Fruit fly (Drosophila melanogaster) whole organism, embryonic: Measurements from ENCODE around the gene sws.
A peak's percentile ranks its signal among the peaks of the same experiment; 100 is the strongest.

ENCODE experiments used
- CG11696 ChIP-seq: fragments of 200-800 bp; sonication (Bioruptor generic); IDR thresholded peaks from 2 replicates; pipeline ENCODE4 v1.3.6; 2022; ENCODE audit warnings: missing biosample characterization, missing genetic modification characterization
- CG12769 ChIP-seq: fragments of 200-800 bp; sonication (Bioruptor generic); optimal IDR thresholded peaks from 2 replicates; lab custom pipeline; 2019; ENCODE audit warnings: missing biosample characterization, mild to moderate bottlenecking, missing genetic modification characterization, moderate library complexity
- CG15601 ChIP-seq: fragments of 200-800 bp; sonication (Bioruptor generic); optimal IDR thresholded peaks from 3 replicates; lab custom pipeline; 2019; ENCODE audit warnings: missing biosample characterization, mild to moderate bottlenecking, missing genetic modification characterization, moderate library complexity
- CG16863 ChIP-seq: fragments of 200-800 bp; sonication (Bioruptor generic); optimal IDR thresholded peaks from 3 replicates; lab custom pipeline; 2016; ENCODE audit warnings: missing biosample characterization, missing genetic modification characterization
- CG17186 ChIP-seq: fragments of 200-800 bp; sonication (Bioruptor generic); optimal IDR thresholded peaks from 3 replicates; lab custom pipeline; 2017; ENCODE audit warnings: missing biosample characterization, missing genetic modification reagents, missing genetic modification characterization
- CG30431 ChIP-seq: fragments of 200-800 bp; sonication (Bioruptor generic); optimal IDR thresholded peaks from 2 replicates; lab custom pipeline; 2017; ENCODE audit warnings: missing biosample characterization, missing genetic modification characterization
- CG34224 ChIP-seq: fragments of 200-800 bp; sonication (Bioruptor generic); IDR thresholded peaks from 3 replicates; pipeline ENCODE4 v1.3.6; 2022; ENCODE audit warnings: missing biosample characterization, missing genetic modification characterization; ENCODE audit not compliant: partially characterized antibody
- CG3838 ChIP-seq: fragments of 200-800 bp; sonication (Bioruptor generic); optimal IDR thresholded peaks from 3 replicates; lab custom pipeline; 2016; ENCODE audit warnings: missing biosample characterization, missing genetic modification characterization
- CG4282 ChIP-seq: fragments of 200-800 bp; sonication (Bioruptor generic); optimal IDR thresholded peaks from 2 replicates; lab custom pipeline; 2016; ENCODE audit warnings: missing biosample characterization, missing genetic modification characterization
- CG4404 ChIP-seq: fragments of 200-800 bp; sonication (Bioruptor generic); IDR thresholded peaks from 2 replicates; pipeline ENCODE4 v1.3.6; 2022; ENCODE audit warnings: missing biosample characterization, missing genetic modification characterization
- CG4424 ChIP-seq: fragments of 200-800 bp; sonication (Bioruptor generic); optimal IDR thresholded peaks from 3 replicates; lab custom pipeline; 2016; ENCODE audit warnings: missing biosample characterization, missing genetic modification characterization
- CG7987 ChIP-seq: fragments of 200-800 bp; sonication (Bioruptor generic); optimal IDR thresholded peaks from 2 replicates; lab custom pipeline; 2018; ENCODE audit warnings: missing biosample characterization, mild to moderate bottlenecking, missing genetic modification characterization, moderate library complexity
- CG8388 ChIP-seq: fragments of 200-800 bp; sonication (Bioruptor generic); optimal IDR thresholded peaks from 2 replicates; lab custom pipeline; 2019; ENCODE audit warnings: missing biosample characterization, mild to moderate bottlenecking, missing genetic modification characterization, moderate library complexity
- CG9215 ChIP-seq: fragments of 200-800 bp; sonication (Bioruptor generic); IDR thresholded peaks from 2 replicates; pipeline ENCODE4 v1.3.6; 2022; ENCODE audit warnings: missing biosample characterization, missing genetic modification characterization
- CHES-1-like ChIP-seq: fragments of 200-800 bp; sonication (Bioruptor generic); optimal IDR thresholded peaks from 2 replicates; lab custom pipeline; 2016; ENCODE audit warnings: missing biosample characterization, missing genetic modification characterization
- CkIIα-i1 ChIP-seq: fragments of 200-800 bp; sonication (Bioruptor generic); IDR thresholded peaks from 2 replicates; pipeline ENCODE4 v1.3.6; 2022; ENCODE audit warnings: missing biosample characterization, missing genetic modification characterization
- CrebB ChIP-seq: fragments of 200-800 bp; sonication (Bioruptor generic); optimal IDR thresholded peaks from 3 replicates; lab custom pipeline; 2018; ENCODE audit warnings: missing biosample characterization, mild to moderate bottlenecking, missing genetic modification characterization
- D19A ChIP-seq: fragments of 200-800 bp; optimal IDR thresholded peaks from 3 replicates; lab custom pipeline; 2019; ENCODE audit warnings: missing biosample characterization, mild to moderate bottlenecking, missing genetic modification characterization, moderate library complexity
- Doc2 ChIP-seq: fragments of 200-800 bp; sonication (Bioruptor generic); IDR thresholded peaks from 2 replicates; pipeline ENCODE4 v1.3.6; 2022; ENCODE audit warnings: missing biosample characterization, missing genetic modification characterization
- Dref ChIP-seq: fragments of 200-800 bp; sonication (Bioruptor generic); IDR thresholded peaks from 2 replicates; pipeline ENCODE4 v1.3.6; 2022; ENCODE audit warnings: missing biosample characterization, missing genetic modification characterization
- GATAe ChIP-seq: fragments of 200-800 bp; sonication (Bioruptor generic); conservative IDR thresholded peaks from 2 replicates; pipeline ENCODE4 v1.3.6; 2022; ENCODE audit warnings: missing biosample characterization, missing genetic modification characterization
- HmgZ ChIP-seq: fragments of 200-800 bp; sonication (Bioruptor generic); optimal IDR thresholded peaks from 2 replicates; lab custom pipeline; 2018; ENCODE audit warnings: missing biosample characterization, mild to moderate bottlenecking, missing genetic modification characterization
- Hr3 ChIP-seq: fragments of 200-800 bp; sonication (Bioruptor generic); optimal IDR thresholded peaks from 3 replicates; lab custom pipeline; 2016; ENCODE audit warnings: missing biosample characterization, missing genetic modification characterization
- Hr78 ChIP-seq, 2 experiments: fragments of 200-800 bp in 1 of 2; fragments of >200 bp in 1 of 2; sonication (Bioruptor generic) in 1 of 2; optimal IDR thresholded peaks; 2 replicates each; lab custom pipeline; 2017 to 2019; ENCODE audit warnings: missing biosample characterization in 2 of 2, missing genetic modification characterization in 2 of 2, mild to moderate bottlenecking in 1 of 2, moderate library complexity in 1 of 2
- Mes4 ChIP-seq: fragments of 200-800 bp; sonication (Bioruptor generic); optimal IDR thresholded peaks from 2 replicates; lab custom pipeline; 2016; ENCODE audit warnings: missing biosample characterization, missing genetic modification characterization
- Nf-YC ChIP-seq: fragments of 200-800 bp; optimal IDR thresholded peaks from 3 replicates; lab custom pipeline; 2019; ENCODE audit warnings: missing biosample characterization, mild to moderate bottlenecking, missing genetic modification characterization, moderate library complexity
- TFAM ChIP-seq: fragments of 200-800 bp; sonication (Bioruptor generic); optimal IDR thresholded peaks from 2 replicates; lab custom pipeline; 2017; ENCODE audit warnings: missing biosample characterization, missing genetic modification characterization, inconsistent platforms
- Vsx1 ChIP-seq: fragments of 200-800 bp; sonication (Bioruptor generic); optimal IDR thresholded peaks from 2 replicates; lab custom pipeline; 2017; ENCODE audit warnings: missing biosample characterization, mild to moderate bottlenecking, missing genetic modification characterization, missing genetic modification reagents
- Xrp1 ChIP-seq: fragments of 200-800 bp; sonication (Bioruptor generic); IDR thresholded peaks from 2 replicates; pipeline ENCODE4 v1.3.6; 2022; ENCODE audit warnings: missing biosample characterization, missing genetic modification characterization
- ab ChIP-seq: fragments of 200-800 bp; sonication (Bioruptor generic); optimal IDR thresholded peaks from 2 replicates; lab custom pipeline; 2016; ENCODE audit warnings: missing biosample characterization, missing genetic modification characterization
- ash1 ChIP-seq: fragments of 200-800 bp; sonication (Bioruptor generic); optimal IDR thresholded peaks from 2 replicates; lab custom pipeline; 2018; ENCODE audit warnings: missing biosample characterization, mild to moderate bottlenecking, missing genetic modification characterization
- bbx ChIP-seq: fragments of 200-800 bp; sonication (Bioruptor generic); IDR thresholded peaks from 2 replicates; pipeline ENCODE4 v1.3.6; 2022; ENCODE audit warnings: missing biosample characterization, missing genetic modification characterization; ENCODE audit not compliant: partially characterized antibody
- chm ChIP-seq: fragments of 200-800 bp; sonication (Bioruptor generic); IDR thresholded peaks from 2 replicates; pipeline ENCODE4 v1.3.6; 2022; ENCODE audit warnings: missing biosample characterization, missing genetic modification characterization
- disco-r ChIP-seq: fragments of 200-800 bp; sonication (Bioruptor generic); optimal IDR thresholded peaks from 2 replicates; lab custom pipeline; 2016; ENCODE audit warnings: missing biosample characterization, missing genetic modification characterization
- dysf ChIP-seq: fragments of 200-800 bp; sonication (Bioruptor generic); IDR thresholded peaks from 3 replicates; pipeline ENCODE4 v1.3.6; 2022; ENCODE audit warnings: missing biosample characterization, missing genetic modification characterization
- fd102C ChIP-seq: fragments of 200-800 bp; sonication (Bioruptor generic); optimal IDR thresholded peaks from 2 replicates; lab custom pipeline; 2018; ENCODE audit warnings: missing biosample characterization, mild to moderate bottlenecking, missing genetic modification characterization, moderate library complexity
- gcm2 ChIP-seq: fragments of 200-800 bp; sonication (Bioruptor generic); optimal IDR thresholded peaks from 2 replicates; lab custom pipeline; 2016; ENCODE audit warnings: missing biosample characterization, missing genetic modification characterization
- gsb-n ChIP-seq: fragments of 200-800 bp; sonication (Bioruptor generic); optimal IDR thresholded peaks from 3 replicates; lab custom pipeline; 2018; ENCODE audit warnings: missing biosample characterization, mild to moderate bottlenecking, missing genetic modification characterization
- kay ChIP-seq: fragments of 200-800 bp; sonication (Bioruptor generic); optimal IDR thresholded peaks from 2 replicates; lab custom pipeline; 2016; ENCODE audit warnings: missing biosample characterization, missing genetic modification characterization
- lola ChIP-seq, 3 experiments: fragments of >200 bp in 2 of 3; fragments of 200-800 bp in 1 of 3; sonication (Bioruptor generic) in 1 of 3; optimal IDR thresholded peaks; 2 replicates each; lab custom pipeline; 2017 to 2019; ENCODE audit warnings: missing biosample characterization in 3 of 3, missing genetic modification characterization in 3 of 3, mild to moderate bottlenecking in 1 of 3, moderate library complexity in 1 of 3
- lov ChIP-seq, 2 experiments: fragments of 200-800 bp in 1 of 2; fragments of >200 bp in 1 of 2; sonication (Bioruptor generic) in 1 of 2; IDR thresholded peaks in 1 of 2; optimal IDR thresholded peaks in 1 of 2; 2 replicates in 1 of 2; 3 replicates in 1 of 2; pipeline versions ENCODE4 v1.3.6 to Lab custom; 2017 to 2022; ENCODE audit warnings: missing biosample characterization in 1 of 2, missing genetic modification characterization in 1 of 2
- nau ChIP-seq: fragments of 200-800 bp; sonication (Bioruptor generic); optimal IDR thresholded peaks from 3 replicates; lab custom pipeline; 2017; ENCODE audit warnings: missing biosample characterization, mild to moderate bottlenecking, missing genetic modification characterization, missing genetic modification reagents
- nmo ChIP-seq: fragments of 200-800 bp; sonication (Bioruptor generic); optimal IDR thresholded peaks from 2 replicates; lab custom pipeline; 2018; ENCODE audit warnings: missing biosample characterization, mild to moderate bottlenecking, missing genetic modification characterization, moderate library complexity
- oc ChIP-seq: fragments of 200-800 bp; sonication (Bioruptor generic); optimal IDR thresholded peaks from 2 replicates; lab custom pipeline; 2018; ENCODE audit warnings: missing biosample characterization, mild to moderate bottlenecking, missing genetic modification characterization, moderate library complexity
- psq ChIP-seq: fragments of 200-800 bp; sonication (Bioruptor generic); optimal IDR thresholded peaks from 2 replicates; lab custom pipeline; 2017; ENCODE audit warnings: missing biosample characterization, missing genetic modification characterization
- repo ChIP-seq: fragments of 200-800 bp; sonication (Bioruptor generic); optimal IDR thresholded peaks from 2 replicates; lab custom pipeline; 2016; ENCODE audit warnings: missing biosample characterization, missing genetic modification characterization
- ro ChIP-seq: fragments of 200-800 bp; sonication (Bioruptor generic); IDR thresholded peaks from 2 replicates; pipeline ENCODE4 v1.3.6; 2022; ENCODE audit warnings: missing biosample characterization, missing genetic modification characterization
- so ChIP-seq: fragments of 200-800 bp; sonication (Bioruptor generic); IDR thresholded peaks from 3 replicates; pipeline ENCODE4 v1.3.6; 2022; ENCODE audit warnings: missing biosample characterization, missing genetic modification characterization
- vvl ChIP-seq: fragments of 200-800 bp; sonication (Bioruptor generic); IDR thresholded peaks from 2 replicates; pipeline ENCODE4 v1.3.6; 2022; ENCODE audit warnings: missing biosample characterization, missing genetic modification characterization
- zen2 ChIP-seq: fragments of 200-800 bp; sonication (Bioruptor generic); IDR thresholded peaks from 3 replicates; pipeline ENCODE4 v1.3.6; 2022; ENCODE audit warnings: missing biosample characterization, missing genetic modification characterization; ENCODE audit not compliant: partially characterized antibody

Gene sws

dm6 chrX:7911983-7912630 lies 55.9 kb downstream of the sws start, which contains the start of gene snz (continued):
- no peak for TF ChIP-seq Hr78 (GFP tag; optimal IDR thresholded peaks at IDR 0.05; lab: Kevin White, UChicago)
- TF ChIP-seq CG7987 (GFP tag; lab: Kevin White, UChicago): peak; percentile 23
- no peak for TF ChIP-seq ash1
- no peak for TF ChIP-seq dysf (GFP tag; lab: Robert Waterston, UW)
- TF ChIP-seq nau: no peak
- no peak for TF ChIP-seq CG16863
- TF ChIP-seq vvl (GFP tag; lab: Robert Waterston, UW): no peak
- TF ChIP-seq zen2 (GFP tag; lab: Robert Waterston, UW): peak; percentile 68; the same call in 2 of the 3 replicates
- peak; percentile 86 for TF ChIP-seq D19A (tag; lab: Kevin White, UChicago)
- TF ChIP-seq gsb-n (tag; lab: Kevin White, UChicago): no peak
- no peak for TF ChIP-seq TFAM (GFP tag; lab: Kevin White, UChicago)
- no peak for TF ChIP-seq kay (GFP tag; lab: Kevin White, UChicago)
- TF ChIP-seq CG15601 (tag; lab: Kevin White, UChicago): no peak
- TF ChIP-seq psq: no peak
- TF ChIP-seq ro (GFP tag; lab: Robert Waterston, UW): no peak
- no peak for TF ChIP-seq Hr3 (GFP tag; lab: Kevin White, UChicago)
- no peak for TF ChIP-seq CG4282
- TF ChIP-seq disco-r: no peak
- TF ChIP-seq CG3838 (GFP tag; lab: Kevin White, UChicago): no peak
- TF ChIP-seq repo (GFP tag; lab: Kevin White, UChicago): no peak
- no peak for TF ChIP-seq gcm2 (GFP tag; lab: Kevin White, UChicago)
- TF ChIP-seq CG11696: no peak
- no peak for TF ChIP-seq fd102C
- no peak for TF ChIP-seq CG8388 (GFP tag; lab: Kevin White, UChicago)
- no peak for TF ChIP-seq CG12769 (tag; lab: Kevin White, UChicago)
- peak; percentile 50 for TF ChIP-seq Nf-YC
- no peak for TF ChIP-seq Mes4
- TF ChIP-seq CG34224: peak; percentile 76
- no peak for TF ChIP-seq chm
- TF ChIP-seq CHES-1-like (GFP tag; lab: Kevin White, UChicago): no peak
- no peak for TF ChIP-seq CkIIα-i1 (GFP tag; lab: Robert Waterston, UW)
- no peak for TF ChIP-seq CG30431
- TF ChIP-seq lov (optimal IDR thresholded peaks at IDR 0.05; lab: Kevin White, UChicago): no peak
- no peak for TF ChIP-seq lov (GFP tag; IDR thresholded peaks at IDR 0.05; lab: Robert Waterston, UW)
- no peak for TF ChIP-seq CG4404
- no peak for TF ChIP-seq so (GFP tag; lab: Robert Waterston, UW)
- TF ChIP-seq Vsx1 (GFP tag; lab: Kevin White, UChicago): no peak
- peak; percentile 86 for TF ChIP-seq bbx (GFP tag; lab: Robert Waterston, UW)
- TF ChIP-seq CrebB (tag; lab: Kevin White, UChicago): no peak
- TF ChIP-seq GATAe (GFP tag; lab: Robert Waterston, UW): peak; percentile 54; the same call in 1 of the 2 replicates
- no peak for TF ChIP-seq ab (GFP tag; lab: Kevin White, UChicago)
- no peak for TF ChIP-seq CG9215
- peak; percentile 51 for TF ChIP-seq CG17186 (GFP tag; lab: Kevin White, UChicago)
- TF ChIP-seq Doc2 (GFP tag; lab: Robert Waterston, UW): no peak
- TF ChIP-seq lola (GFP tag; optimal IDR thresholded peaks at IDR 0.05; lab: Kevin White, UChicago): no peak
- peak; percentile 54 for TF ChIP-seq HmgZ (tag; lab: Kevin White, UChicago)
- TF ChIP-seq Xrp1: no peak
- TF ChIP-seq oc (tag; lab: Kevin White, UChicago): no peak
- peak; percentile 88 for TF ChIP-seq Dref (GFP tag; lab: Robert Waterston, UW)
- no peak for TF ChIP-seq CG4424 (GFP tag; lab: Kevin White, UChicago)
- TF ChIP-seq nmo (GFP tag; lab: Kevin White, UChicago): peak; percentile 1
